Worm (Caenorhabditis elegans) whole organism, mixed stage, embryonic: ENCODE results near the gene smg-9.

Source experiments
- blmp-1 ChIP-seq: fragments of 150-350 bp; optimal IDR thresholded peaks from 2 replicates; lab custom pipeline; 2014; ENCODE audit warnings: missing biosample characterization, missing genetic modification characterization
- elt-1 ChIP-seq: sonication (generic microtip); optimal IDR thresholded peaks from 2 replicates; lab custom pipeline; 2017; ENCODE audit warnings: missing genetic modification characterization, mild to moderate bottlenecking, missing compliant biosample characterization, antibody characterized with exemption, moderate library complexity, borderline replicate concordance; ENCODE audit not compliant: insufficient read depth
- ham-2 ChIP-seq: fragments of 200-800 bp; sonication (Bioruptor generic); optimal IDR thresholded peaks from 2 replicates; lab custom pipeline; 2018; ENCODE audit warnings: mild to moderate bottlenecking, missing genetic modification characterization, missing compliant biosample characterization
- lin-13 ChIP-seq: fragments of 150-350 bp; optimal IDR thresholded peaks from 2 replicates; lab custom pipeline; 2014; ENCODE audit warnings: missing biosample characterization, missing genetic modification characterization
- lin-32 ChIP-seq: fragments of 200-800 bp; sonication (Bioruptor generic); optimal IDR thresholded peaks from 2 replicates; lab custom pipeline; 2018; ENCODE audit warnings: mild to moderate bottlenecking, missing genetic modification characterization, missing compliant biosample characterization
- lsy-2 ChIP-seq: fragments of 150-350 bp; optimal IDR thresholded peaks from 2 replicates; lab custom pipeline; 2014; ENCODE audit warnings: missing biosample characterization, missing genetic modification characterization
- mls-2 ChIP-seq: sonication (generic microtip); optimal IDR thresholded peaks from 2 replicates; lab custom pipeline; 2016; ENCODE audit warnings: mild to moderate bottlenecking, missing genetic modification characterization, moderate library complexity, missing compliant biosample characterization
- nhr-12 ChIP-seq: fragments of 150-350 bp; optimal IDR thresholded peaks from 2 replicates; lab custom pipeline; 2014; ENCODE audit warnings: missing biosample characterization, missing genetic modification characterization
- nhr-2 ChIP-seq: fragments of 150-350 bp; optimal IDR thresholded peaks from 2 replicates; lab custom pipeline; 2014; ENCODE audit warnings: missing biosample characterization, missing genetic modification characterization
- nhr-28 ChIP-seq: fragments of 150-350 bp; optimal IDR thresholded peaks from 2 replicates; lab custom pipeline; 2014; ENCODE audit warnings: missing biosample characterization, missing genetic modification characterization
- pha-4 ChIP-seq: fragments of 150-350 bp; optimal IDR thresholded peaks from 2 replicates; lab custom pipeline; 2018; ENCODE audit warnings: missing biosample characterization, missing genetic modification reagents, missing genetic modification characterization
- sem-2 ChIP-seq: fragments of 200-800 bp; sonication (Bioruptor generic); optimal IDR thresholded peaks from 2 replicates; lab custom pipeline; 2018; ENCODE audit warnings: mild to moderate bottlenecking, missing genetic modification characterization, missing compliant biosample characterization
- unc-62 ChIP-seq: fragments of 150-350 bp; optimal IDR thresholded peaks from 2 replicates; lab custom pipeline; 2014; ENCODE audit warnings: missing biosample characterization, missing genetic modification reagents, missing genetic modification characterization

The smg-9 gene

DNA sequence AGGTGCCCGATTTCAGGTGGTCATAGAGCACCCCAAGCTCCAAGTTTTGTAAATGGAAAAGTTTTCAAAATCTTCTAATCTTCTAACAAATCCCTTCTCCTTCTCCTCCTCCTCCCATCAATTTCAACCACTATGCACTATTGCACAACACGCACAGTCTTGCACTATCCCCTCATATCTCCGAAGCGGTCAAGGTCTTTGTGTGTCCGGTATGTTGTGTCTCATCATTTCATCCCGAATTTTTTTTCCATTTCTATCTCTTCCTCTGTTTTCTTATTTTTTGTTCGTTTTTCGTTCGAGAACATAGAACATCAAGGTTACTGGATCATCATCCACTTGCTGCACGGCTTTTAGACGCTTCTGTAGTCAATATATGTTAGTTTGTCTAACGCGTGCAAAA is 48.4 kb downstream of the smg-9 start:
- TF ChIP-seq elt-1 (tag; lab: Kevin White, UChicago), result peak; percentile 24
- TF ChIP-seq pha-4 (tag; lab: Kevin White, UChicago), result no peak

DNA sequence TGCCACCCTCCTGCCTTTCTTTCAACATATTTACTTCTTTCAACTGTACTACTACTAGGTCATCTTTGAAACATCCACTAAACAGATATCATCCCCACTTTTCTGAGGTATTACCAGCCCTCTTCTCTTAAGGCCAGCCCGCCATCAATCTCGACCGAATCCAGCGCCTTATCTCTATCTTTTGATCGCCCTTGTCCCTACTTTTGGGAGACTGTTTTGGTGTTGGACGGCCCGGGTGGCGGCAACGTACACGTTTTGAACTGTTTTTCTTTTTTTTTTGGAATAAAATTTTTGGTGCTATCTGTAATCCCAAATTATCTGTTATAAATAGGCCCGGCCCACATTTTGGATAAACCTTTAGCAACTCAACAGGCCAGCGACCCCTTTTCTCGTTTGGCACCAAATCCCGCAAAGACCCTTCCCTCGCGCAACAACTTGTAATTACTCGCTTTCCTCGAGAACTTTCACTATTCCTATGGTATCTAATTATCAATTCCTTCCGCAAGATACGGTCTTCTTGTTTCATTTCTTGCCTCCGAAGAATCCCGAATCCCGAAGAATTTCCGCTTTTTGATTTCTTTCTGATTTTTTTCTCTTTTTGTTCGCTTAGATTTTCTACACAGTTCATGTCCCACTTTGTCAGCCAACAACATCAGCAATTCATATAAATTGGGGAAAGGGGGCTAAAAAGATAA is 49.3 kb downstream of the smg-9 start:
- peak; percentile 55 for TF ChIP-seq elt-1 (tag; lab: Kevin White, UChicago)
- TF ChIP-seq ham-2, result no peak
- TF ChIP-seq mls-2, result no peak
- TF ChIP-seq lin-13 (tag; lab: Kevin White, UChicago), result no peak
- TF ChIP-seq blmp-1 (tag; lab: Kevin White, UChicago), result peak; percentile 64

DNA sequence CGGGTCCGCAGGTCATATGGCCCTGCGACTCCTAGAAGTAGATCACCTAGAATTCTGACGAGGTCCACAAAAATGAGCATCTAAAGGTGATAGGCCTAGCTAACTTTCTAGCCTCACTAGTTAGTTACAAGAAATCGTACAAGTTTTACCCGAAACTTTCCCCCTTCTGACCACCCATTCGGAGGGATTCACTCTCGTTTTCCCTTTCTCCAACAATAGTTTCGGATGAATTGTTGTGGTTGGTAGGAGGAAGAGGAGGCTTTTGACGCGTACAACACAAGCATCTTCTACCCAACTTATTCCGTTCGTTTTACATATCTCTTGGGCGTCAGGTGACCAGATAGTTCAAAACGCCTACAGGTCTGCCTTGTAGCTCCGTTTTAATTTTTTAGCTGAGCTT is 51.1 kb downstream of the smg-9 start:
- TF ChIP-seq nhr-12 (tag; lab: Kevin White, UChicago), result no peak
- TF ChIP-seq blmp-1 (tag; lab: Kevin White, UChicago), result peak; percentile 65

DNA sequence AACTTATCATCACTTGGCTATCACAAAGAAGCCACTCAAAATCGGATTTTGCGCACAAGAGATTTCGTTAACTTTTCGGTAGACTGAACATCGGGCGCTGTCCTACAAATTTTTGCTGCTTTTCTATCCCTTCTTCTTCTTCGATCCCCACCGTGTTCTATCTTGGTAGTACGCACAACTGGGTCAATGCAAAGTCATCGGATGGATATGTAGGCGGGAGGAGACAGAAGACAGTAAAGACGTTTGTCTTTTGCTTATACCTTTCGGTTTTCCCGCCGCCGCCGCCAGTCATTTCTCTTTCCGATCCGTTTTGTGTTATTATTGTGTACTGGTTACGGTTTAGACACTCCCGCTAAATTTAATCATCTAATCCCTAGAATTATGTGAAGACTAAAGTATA is 52.6 kb downstream of the smg-9 start:
- TF ChIP-seq ham-2, result peak; percentile 5
- TF ChIP-seq lin-32 (GFP tag; lab: Kevin White, UChicago), result no peak
- no peak for TF ChIP-seq lsy-2
- no peak for TF ChIP-seq mls-2
- TF ChIP-seq nhr-28 (tag; lab: Kevin White, UChicago), result no peak
- TF ChIP-seq sem-2 (GFP tag; lab: Kevin White, UChicago), result no peak
- TF ChIP-seq, all 35 proteins: peak for 1

DNA sequence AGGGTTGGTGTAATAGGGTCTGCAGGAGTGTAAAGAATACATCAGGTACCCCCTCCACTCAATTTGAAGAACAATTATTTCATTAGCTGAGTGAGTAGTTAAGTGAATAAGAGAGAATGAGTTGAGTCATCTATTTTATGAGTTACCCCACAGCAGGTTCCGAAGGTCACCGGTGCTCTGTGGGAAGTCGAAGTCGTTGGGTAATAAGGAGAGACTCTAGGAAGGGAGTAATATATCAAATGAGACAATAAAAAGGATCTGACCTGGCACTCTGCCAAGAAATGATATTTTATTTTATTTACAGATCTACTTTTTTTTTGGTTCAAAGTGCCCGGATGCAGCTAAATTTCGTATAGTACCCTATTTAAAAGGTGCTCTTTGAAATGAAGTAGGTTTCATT is 54.6 kb downstream of the smg-9 start, which contains the start of gene C09F9.1:
TSS of gene C09F9.1 (plus strand) at position 301 of the 400 bp plus-strand sequence.
- TF ChIP-seq nhr-2, result peak; percentile 70
- TF ChIP-seq unc-62 (GFP tag; lab: Kevin White, UChicago), result no peak
